Fruit fly (Drosophila melanogaster): ENCODE results near the gene CG7692.
A peak's percentile ranks its signal among the peaks of the same experiment; 100 is the strongest.

The CG7692 gene

DNA sequence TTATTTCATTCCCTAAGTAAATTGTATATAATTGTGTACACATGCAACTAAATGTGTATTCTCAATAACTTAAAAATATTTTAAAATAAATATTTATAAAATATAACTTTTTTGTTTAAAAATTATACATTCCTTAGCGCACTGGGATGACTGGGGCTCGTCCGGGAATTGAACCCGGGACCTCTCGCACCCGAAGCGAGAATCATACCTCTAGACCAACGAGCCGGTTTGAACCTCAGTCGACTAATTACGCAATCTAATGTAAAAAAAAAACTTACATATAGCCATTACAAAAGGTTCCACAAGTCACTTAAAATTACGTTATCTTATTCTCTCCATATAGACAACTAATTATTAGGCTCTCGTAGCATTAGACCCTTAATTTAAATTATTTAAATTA lies 11.9 kb upstream of the CG7692 start:
- TF ChIP-seq CG12155 (GFP tag; optimal IDR thresholded peaks at IDR 0.05) (no peak), CG2120 (GFP tag; optimal IDR thresholded peaks at IDR 0.05) (no peak), CG42726 (GFP tag; IDR thresholded peaks at IDR 0.05; ENCODE audit: partially characterized antibody) (peak; percentile 17; the same call in 1 of the 2 replicates), Dad (GFP tag; optimal IDR thresholded peaks at IDR 0.05) (no peak), CG18476 (GFP tag; optimal IDR thresholded peaks at IDR 0.05) (no peak), CG2129 (GFP tag; IDR thresholded peaks at IDR 0.05; ENCODE audit: partially characterized antibody) (no peak), CG3726 (GFP tag; IDR thresholded peaks at IDR 0.05) (no peak), rib (GFP tag; IDR thresholded peaks at IDR 0.05) (no peak), Doc3 (GFP tag; IDR thresholded peaks at IDR 0.05; ENCODE audit: partially characterized antibody) (no peak), repo (GFP tag; optimal IDR thresholded peaks at IDR 0.05) (no peak), Bdp1 (GFP tag; optimal IDR thresholded peaks at IDR 0.05) (peak; percentile 94), CG16863 (GFP tag; optimal IDR thresholded peaks at IDR 0.05) (no peak), croc (GFP tag; conservative IDR thresholded peaks at IDR 0.05) (no peak), chn (GFP tag; optimal IDR thresholded peaks at IDR 0.05) (no peak), klu (GFP tag; IDR thresholded peaks at IDR 0.05) (no peak), mam (GFP tag; optimal IDR thresholded peaks at IDR 0.05) (no peak), CG7271 (tag; optimal IDR thresholded peaks at IDR 0.05) (no peak), oc (tag; optimal IDR thresholded peaks at IDR 0.05) (no peak), sqz (GFP tag; optimal IDR thresholded peaks at IDR 0.05) (no peak), D (optimal IDR thresholded peaks at IDR 0.05) (no peak), D (GFP tag; optimal IDR thresholded peaks at IDR 0.05) (no peak), kni (GFP tag; optimal IDR thresholded peaks at IDR 0.05) (no peak), Chrac-16 (GFP tag; optimal IDR thresholded peaks at IDR 0.05) (no peak), tio (GFP tag; optimal IDR thresholded peaks at IDR 0.05) (no peak), CG16813 (GFP tag; IDR thresholded peaks at IDR 0.05; ENCODE audit: partially characterized antibody) (peak; percentile 33; the same call in 1 of the 3 replicates), ind (GFP tag; optimal IDR thresholded peaks at IDR 0.05) (no peak), CG15011 (GFP tag; optimal IDR thresholded peaks at IDR 0.05) (no peak), MBD-R2 (GFP tag; IDR thresholded peaks at IDR 0.05) (no peak), CkIIα-i1 (GFP tag; IDR thresholded peaks at IDR 0.05) (no peak), amos (GFP tag; IDR thresholded peaks at IDR 0.05; ENCODE audit: partially characterized antibody) (peak; percentile 66; the same call in 1 of the 2 replicates), Dip3 (GFP tag; optimal IDR thresholded peaks at IDR 0.05) (no peak), fd64A (GFP tag; optimal IDR thresholded peaks at IDR 0.05) (no peak), CG10565 (GFP tag; optimal IDR thresholded peaks at IDR 0.05) (no peak), CG14860 (GFP tag; IDR thresholded peaks at IDR 0.05; ENCODE audit: partially characterized antibody) (peak; percentile 47; the same call in 2 of the 3 replicates), chinmo (GFP tag; IDR thresholded peaks at IDR 0.05; ENCODE audit: partially characterized antibody) (no peak), HLH3B (GFP tag; IDR thresholded peaks at IDR 0.05) (no peak), Sry-β (GFP tag; optimal IDR thresholded peaks at IDR 0.05) (no peak), NfI (GFP tag; optimal IDR thresholded peaks at IDR 0.05) (no peak), CG1233 (GFP tag; optimal IDR thresholded peaks at IDR 0.05) (no peak), aop (GFP tag; IDR thresholded peaks at IDR 0.05) (no peak), nerfin-2 (GFP tag; IDR thresholded peaks at IDR 0.05; ENCODE audit: partially characterized antibody) (no peak), bbx (GFP tag; IDR thresholded peaks at IDR 0.05; ENCODE audit: partially characterized antibody) (peak; percentile 10; the same call in 1 of the 2 replicates)

DNA sequence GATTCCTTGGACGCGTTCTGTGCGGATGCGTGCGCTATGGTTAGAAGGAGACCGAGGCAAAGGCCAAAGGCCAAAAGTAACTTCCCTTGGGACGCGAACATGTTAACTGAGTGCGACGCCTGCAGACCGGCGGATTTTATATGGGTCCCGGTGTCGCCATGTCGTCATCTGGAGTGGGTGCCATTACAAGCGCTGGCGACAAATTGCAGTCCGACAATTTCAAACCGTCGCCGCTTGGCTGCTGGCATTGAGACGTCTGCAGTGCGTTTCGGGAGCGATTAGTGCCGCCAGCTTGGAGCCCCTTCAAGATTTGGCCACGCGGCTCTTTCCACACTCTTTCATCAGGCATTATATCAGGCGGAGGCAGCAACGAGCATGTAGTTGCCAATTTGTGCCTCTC lies 10.4 kb upstream of the CG7692 start, which contains the start of gene CG13727:
TSS of gene CG13727 (minus strand) at position 101 of the 400 bp plus-strand sequence.
- TF ChIP-seq CG17829 (tag; optimal IDR thresholded peaks at IDR 0.05) (no peak), Med (GFP tag) (peak; percentile 26), Ets65A (GFP tag) (peak; percentile 89)

All from whole organism, embryonic.